Worm (Caenorhabditis elegans) whole organism, L4/young adult: Measurements from ENCODE around the gene rbbp-5.

ENCODE experiments used
- W03F9.2 ChIP-seq: fragments of 150-350 bp; optimal IDR thresholded peaks from 2 replicates; lab custom pipeline; 2014; ENCODE audit warnings: missing biosample characterization, missing genetic modification characterization
- dao-5 ChIP-seq: sonication (generic microtip); optimal IDR thresholded peaks from 2 replicates; lab custom pipeline; 2016; ENCODE audit warnings: missing genotype, missing genetic modification characterization, moderate library complexity, missing compliant biosample characterization

DNA sequence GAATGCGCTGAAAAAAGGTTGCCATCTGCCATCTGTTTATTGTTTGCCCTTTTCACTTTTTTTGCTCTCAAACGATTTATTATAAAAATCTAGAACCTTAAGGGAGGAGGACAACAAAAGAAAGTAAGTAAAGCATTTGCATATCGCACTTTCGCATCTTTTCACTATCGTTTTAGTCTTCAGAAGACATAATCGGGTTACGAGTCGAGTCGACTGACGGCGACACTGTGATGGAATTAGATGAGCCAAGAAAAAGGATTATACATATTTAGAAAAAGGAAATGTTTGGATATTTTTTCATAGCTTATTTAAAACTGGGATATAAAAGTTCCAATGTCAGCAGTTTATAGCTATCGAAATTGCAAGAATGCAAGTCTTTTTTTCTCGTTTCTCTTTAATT lies 19.1 kb downstream of the rbbp-5 start:
- no peak for TF ChIP-seq W03F9.2 (tag; lab: Kevin White, UChicago)
- TF ChIP-seq dao-5 (tag; lab: Kevin White, UChicago), result no peak
